Fruit fly (Drosophila melanogaster) whole organism, prepupa: ENCODE measurements around the gene CG42487.
"Not testable (repeated sequence)": the region's sequence is repeated elsewhere in the genome, so short reads cannot be mapped to it uniquely, and the experiment has no call there.

Source experiments
- Blimp-1 ChIP-seq: fragments of 200-800 bp; sonication (Bioruptor generic); optimal IDR thresholded peaks from 3 replicates; lab custom pipeline; 2017; ENCODE audit warnings: missing biosample characterization, missing genetic modification characterization, mild to moderate bottlenecking, moderate library complexity, missing genetic modification reagents
- CG10631 ChIP-seq: fragments of 200-800 bp; sonication (Bioruptor generic); optimal IDR thresholded peaks from 2 replicates; lab custom pipeline; 2016; ENCODE audit warnings: missing biosample characterization, missing genetic modification characterization
- CG11294 ChIP-seq: fragments of 200-800 bp; sonication (Bioruptor generic); IDR thresholded peaks from 2 replicates; pipeline ENCODE4 v1.3.6; 2022; ENCODE audit warnings: missing biosample characterization, missing genetic modification characterization
- CG11902 ChIP-seq: fragments of 200-800 bp; sonication (Bioruptor generic); optimal IDR thresholded peaks from 3 replicates; lab custom pipeline; 2016; ENCODE audit warnings: missing biosample characterization, missing genetic modification characterization
- CG15336 ChIP-seq: fragments of 200-800 bp; sonication (Bioruptor generic); IDR thresholded peaks from 2 replicates; pipeline ENCODE4 v1.3.6; 2022; ENCODE audit warnings: missing biosample characterization, missing genetic modification characterization
- CG1621 ChIP-seq: fragments of 200-800 bp; sonication (Bioruptor generic); optimal IDR thresholded peaks from 3 replicates; lab custom pipeline; 2018; ENCODE audit warnings: missing biosample characterization, mild to moderate bottlenecking, missing genetic modification characterization
- CG16779 ChIP-seq: fragments of 200-800 bp; sonication (Bioruptor generic); optimal IDR thresholded peaks from 3 replicates; lab custom pipeline; 2017; ENCODE audit warnings: missing biosample characterization, mild to moderate bottlenecking, missing genetic modification characterization
- CG31627 ChIP-seq: fragments of 200-800 bp; sonication (Bioruptor generic); optimal IDR thresholded peaks from 3 replicates; lab custom pipeline; 2016; ENCODE audit warnings: missing biosample characterization, missing genetic modification characterization
- CG32006 ChIP-seq: fragments of 200-800 bp; sonication (Bioruptor generic); optimal IDR thresholded peaks from 3 replicates; lab custom pipeline; 2017; ENCODE audit warnings: missing biosample characterization, mild to moderate bottlenecking, missing genetic modification characterization
- CG34406 ChIP-seq: fragments of 200-800 bp; sonication (Bioruptor generic); optimal IDR thresholded peaks from 3 replicates; lab custom pipeline; 2016; ENCODE audit warnings: missing biosample characterization, missing genetic modification characterization
- CG3919 ChIP-seq: fragments of 200-800 bp; sonication (Bioruptor generic); optimal IDR thresholded peaks from 3 replicates; lab custom pipeline; 2016; ENCODE audit warnings: missing biosample characterization, missing genetic modification characterization
- CG4318 ChIP-seq: fragments of 200-800 bp; sonication (Bioruptor generic); optimal IDR thresholded peaks from 3 replicates; lab custom pipeline; 2017; ENCODE audit warnings: missing biosample characterization, mild to moderate bottlenecking, missing genetic modification characterization
- CG6163 ChIP-seq: fragments of 200-800 bp; sonication (Bioruptor generic); IDR thresholded peaks from 3 replicates; pipeline ENCODE4 v1.3.6; 2022; ENCODE audit warnings: missing biosample characterization, missing genetic modification characterization
- CG6808 ChIP-seq: fragments of 200-800 bp; sonication (Bioruptor generic); optimal IDR thresholded peaks from 3 replicates; lab custom pipeline; 2017; ENCODE audit warnings: missing biosample characterization, missing genetic modification characterization, mild to moderate bottlenecking, moderate library complexity, missing genetic modification reagents
- CG6854 ChIP-seq: fragments of 200-800 bp; sonication (Bioruptor generic); optimal IDR thresholded peaks from 2 replicates; lab custom pipeline; 2017; ENCODE audit warnings: missing biosample characterization, mild to moderate bottlenecking, missing genetic modification characterization
- CG7368 ChIP-seq: fragments of 200-800 bp; sonication (Bioruptor generic); optimal IDR thresholded peaks from 3 replicates; lab custom pipeline; 2016; ENCODE audit warnings: missing biosample characterization, missing genetic modification characterization
- CG8119 ChIP-seq: fragments of 200-800 bp; sonication (Bioruptor generic); IDR thresholded peaks from 3 replicates; pipeline ENCODE4 v1.3.6; 2022; ENCODE audit warnings: missing biosample characterization, missing genetic modification characterization
- Eip75B ChIP-seq: fragments of 200-800 bp; sonication (Bioruptor generic); optimal IDR thresholded peaks from 3 replicates; lab custom pipeline; 2016; ENCODE audit warnings: missing biosample characterization, missing genetic modification characterization
- Eip78C ChIP-seq: fragments of 200-800 bp; sonication (Bioruptor generic); peaks from one replicate; lab custom pipeline; 2016; ENCODE audit warnings: missing biosample characterization, missing genetic modification characterization
- Ets21C ChIP-seq: fragments of 200-800 bp; sonication (Bioruptor generic); optimal IDR thresholded peaks from 3 replicates; lab custom pipeline; 2016; ENCODE audit warnings: missing biosample characterization, missing genetic modification characterization
- Gug ChIP-seq: fragments of 200-800 bp; sonication (Bioruptor generic); IDR thresholded peaks from 2 replicates; pipeline ENCODE4 v1.3.6; 2022; ENCODE audit warnings: missing biosample characterization, missing genetic modification characterization
- Hr38 ChIP-seq: sonication (Bioruptor generic); optimal IDR thresholded peaks from 2 replicates; lab custom pipeline; 2016; ENCODE audit warnings: missing biosample characterization, missing genetic modification characterization
- Hr39 ChIP-seq: fragments of 200-800 bp; sonication (Bioruptor generic); optimal IDR thresholded peaks from 2 replicates; lab custom pipeline; 2016; ENCODE audit warnings: missing biosample characterization, missing genetic modification characterization
- Hr4 ChIP-seq: fragments of 200-800 bp; sonication (Bioruptor generic); optimal IDR thresholded peaks from 3 replicates; lab custom pipeline; 2016; ENCODE audit warnings: missing biosample characterization, missing genetic modification characterization
- Lpt ChIP-seq: fragments of 200-800 bp; sonication (Bioruptor generic); optimal IDR thresholded peaks from 3 replicates; lab custom pipeline; 2016; ENCODE audit warnings: missing biosample characterization, missing genetic modification characterization
- Met ChIP-seq: fragments of 200-800 bp; sonication (Bioruptor generic); optimal IDR thresholded peaks from 3 replicates; lab custom pipeline; 2016; ENCODE audit warnings: missing biosample characterization, missing genetic modification characterization
- Sox102F ChIP-seq: fragments of 200-800 bp; sonication (Bioruptor generic); optimal IDR thresholded peaks from 2 replicates; lab custom pipeline; 2016; ENCODE audit warnings: missing biosample characterization, mild to moderate bottlenecking, missing genetic modification characterization
- Sox14 ChIP-seq: fragments of 200-800 bp; sonication (Bioruptor generic); optimal IDR thresholded peaks from 3 replicates; lab custom pipeline; 2016; ENCODE audit warnings: missing biosample characterization, missing genetic modification characterization
- Sox15 ChIP-seq: fragments of 200-800 bp; sonication (Bioruptor generic); optimal IDR thresholded peaks from 3 replicates; lab custom pipeline; 2016; ENCODE audit warnings: missing biosample characterization, missing genetic modification characterization
- achi ChIP-seq: fragments of 200-800 bp; sonication (Bioruptor generic); optimal IDR thresholded peaks from 3 replicates; lab custom pipeline; 2016; ENCODE audit warnings: missing biosample characterization, missing genetic modification characterization
- acj6 ChIP-seq: fragments of 200-800 bp; sonication (Bioruptor generic); optimal IDR thresholded peaks from 3 replicates; lab custom pipeline; 2016; ENCODE audit warnings: missing biosample characterization, missing genetic modification characterization
- cyc ChIP-seq: fragments of 200-800 bp; sonication (Bioruptor generic); optimal IDR thresholded peaks from 3 replicates; lab custom pipeline; 2016; ENCODE audit warnings: missing biosample characterization, missing genetic modification characterization
- dsx ChIP-seq: fragments of 200-800 bp; optimal IDR thresholded peaks from 3 replicates; lab custom pipeline; 2019; ENCODE audit warnings: missing biosample characterization, mild to moderate bottlenecking, missing genetic modification characterization, moderate library complexity; ENCODE audit not compliant: poor library complexity, severe bottlenecking
- eg ChIP-seq: fragments of 200-800 bp; sonication (Bioruptor generic); IDR thresholded peaks from 3 replicates; pipeline ENCODE4 v1.3.6; 2022; ENCODE audit warnings: missing biosample characterization, missing genetic modification characterization
- esn ChIP-seq: fragments of 200-800 bp; sonication (Bioruptor generic); optimal IDR thresholded peaks from 2 replicates; lab custom pipeline; 2016; ENCODE audit warnings: missing biosample characterization, mild to moderate bottlenecking, missing genetic modification characterization, moderate library complexity
- fd85E ChIP-seq: fragments of 200-800 bp; sonication (Bioruptor generic); optimal IDR thresholded peaks from 3 replicates; lab custom pipeline; 2016; ENCODE audit warnings: missing biosample characterization, missing genetic modification characterization
- fkh ChIP-seq: fragments of 200-800 bp; sonication (Bioruptor generic); optimal IDR thresholded peaks from 3 replicates; lab custom pipeline; 2017; ENCODE audit warnings: missing biosample characterization, mild to moderate bottlenecking, missing genetic modification characterization, moderate library complexity
- lz ChIP-seq: fragments of 200-800 bp; sonication (Bioruptor generic); optimal IDR thresholded peaks from 3 replicates; lab custom pipeline; 2016; ENCODE audit warnings: missing biosample characterization, missing genetic modification characterization
- salr ChIP-seq, 2 experiments: fragments of 200-800 bp; sonication (Bioruptor generic); optimal IDR thresholded peaks; 3 replicates each; lab custom pipeline; 2016 to 2018; ENCODE audit warnings: missing biosample characterization in 2 of 2, missing genetic modification characterization in 2 of 2, mild to moderate bottlenecking in 1 of 2
- ss ChIP-seq, 2 experiments: fragments of 200-800 bp; sonication (Bioruptor generic); optimal IDR thresholded peaks; 2 replicates in 1 of 2; 3 replicates in 1 of 2; lab custom pipeline; 2017 to 2018; ENCODE audit warnings: mild to moderate bottlenecking in 2 of 2, missing biosample characterization in 2 of 2, missing genetic modification characterization in 2 of 2, moderate library complexity in 1 of 2
- svp ChIP-seq: fragments of 200-800 bp; sonication (Bioruptor generic); peaks from one replicate; lab custom pipeline; 2016; ENCODE audit warnings: missing biosample characterization, missing genetic modification characterization
- topi ChIP-seq: fragments of 200-800 bp; sonication (Bioruptor generic); optimal IDR thresholded peaks from 3 replicates; lab custom pipeline; 2016; ENCODE audit warnings: missing biosample characterization, missing genetic modification characterization
- vri ChIP-seq: fragments of 200-800 bp; sonication (Bioruptor generic); optimal IDR thresholded peaks from 3 replicates; lab custom pipeline; 2016; ENCODE audit warnings: missing biosample characterization, mild to moderate bottlenecking, missing genetic modification characterization

CG42487 gene

dm6 chr3R:27959145-27959544 lies at the start of gene CG42487, which contains the start of gene CG4884:
TSS of gene CG42487 (minus strand) at chr3R:27959245.
TSS of gene CG4884 (minus strand) at chr3R:27959245.
- TF ChIP-seq CG7368 (GFP tag; lab: Kevin White, UChicago); cyc (GFP tag; lab: Kevin White, UChicago); CG11294 (GFP tag; lab: Robert Waterston, UW): not testable (repeated sequence)
- TF ChIP-seq, all 60 proteins: peak for 0; not testable (repeated sequence) for 60

- TF ChIP-seq Eip78C (peak; percentile 60), CG10631 (GFP tag; lab: Kevin White, UChicago) (no peak)
Measured at dm6 chr3R:28004034-28004433, 45.0 kb upstream of the CG42487 start.

- TF ChIP-seq dsx (GFP tag; lab: Kevin White, UChicago) (no peak), svp (peak; percentile 14), Eip75B (no peak)
- TF ChIP-seq, all 60 proteins: peak for 1
Measured at dm6 chr3R:27990651-27991050, 31.6 kb upstream of the CG42487 start, which contains the start of gene CG4815. TSS of gene CG4815 (minus strand) at chr3R:27990751.

- TF ChIP-seq lz (GFP tag; lab: Kevin White, UChicago) (no peak), dsx (GFP tag; lab: Kevin White, UChicago) (no peak), Gug (GFP tag; lab: Robert Waterston, UW) (peak; percentile 75), acj6 (peak; percentile 7), Sox102F (GFP tag; lab: Kevin White, UChicago) (no peak), Hr4 (GFP tag; lab: Kevin White, UChicago) (peak; percentile 50), svp (peak; percentile 79), CG4318 (GFP tag; lab: Kevin White, UChicago) (peak; percentile 67), eg (peak; percentile 76), CG8119 (GFP tag; lab: Robert Waterston, UW) (peak; percentile 53; the same call in 2 of the 3 replicates), Lpt (no peak), achi (GFP tag; lab: Kevin White, UChicago) (peak; percentile 19), CG16779 (tag; lab: Kevin White, UChicago) (no peak), CG6163 (GFP tag; lab: Robert Waterston, UW) (peak; percentile 69), Hr38 (GFP tag; lab: Kevin White, UChicago) (no peak), vri (GFP tag; lab: Kevin White, UChicago) (peak; percentile 12), Sox14 (GFP tag; lab: Kevin White, UChicago) (peak; percentile 44), CG6808 (GFP tag; lab: Kevin White, UChicago) (no peak), Hr39 (peak; percentile 24), CG15336 (peak; percentile 59), CG11294 (GFP tag; lab: Robert Waterston, UW) (peak; percentile 55), fkh (GFP tag; lab: Kevin White, UChicago) (no peak), Eip78C (peak; percentile 72), esn (GFP tag; lab: Kevin White, UChicago) (no peak), Eip75B (no peak), CG6854 (GFP tag; lab: Kevin White, UChicago) (no peak), CG3919 (GFP tag; lab: Kevin White, UChicago) (peak; percentile 21), Met (GFP tag; lab: Kevin White, UChicago) (peak; percentile 3), fd85E (no peak), Blimp-1 (GFP tag; lab: Kevin White, UChicago) (no peak), CG34406 (peak; percentile 14), Sox15 (GFP tag; lab: Kevin White, UChicago) (peak; percentile 12), CG32006 (GFP tag; lab: Kevin White, UChicago) (peak; percentile 85), topi (GFP tag; lab: Kevin White, UChicago) (peak; percentile 39), Ets21C (GFP tag; lab: Kevin White, UChicago) (no peak), ss (GFP tag; optimal IDR thresholded peaks at IDR 0.05; lab: Kevin White, UChicago) (no peak), CG1621 (tag; lab: Kevin White, UChicago) (peak; percentile 7), salr (GFP tag; optimal IDR thresholded peaks at IDR 0.05; lab: Kevin White, UChicago) (peak in 1 of 2 experiments; percentile 86), CG11902 (GFP tag; lab: Kevin White, UChicago) (peak; percentile 24), CG31627 (GFP tag; lab: Kevin White, UChicago) (peak; percentile 32), cyc (GFP tag; lab: Kevin White, UChicago) (no peak)
Measured at dm6 chr3R:27988647-27989430, 29.8 kb upstream of the CG42487 start.
